Fruit fly (Drosophila melanogaster) whole organism, wandering third instar larva: ENCODE measurements around the gene CG31220.

Source experiments
- Abd-B ChIP-seq: fragments of >200 bp; optimal IDR thresholded peaks from 2 replicates; lab custom pipeline; 2017; ENCODE audit warnings: missing biosample characterization, missing genetic modification characterization
- CG32264 ChIP-seq: fragments of 200-800 bp; sonication (Bioruptor generic); optimal IDR thresholded peaks from 2 replicates; lab custom pipeline; 2016; ENCODE audit warnings: missing biosample characterization, missing genetic modification characterization
- Hr78 ChIP-seq: fragments of >200 bp; optimal IDR thresholded peaks from 2 replicates; lab custom pipeline; 2017; ENCODE audit warnings: missing biosample characterization, missing genetic modification characterization
- Hr83 ChIP-seq: fragments of 200-300 bp; sonication (Bioruptor generic); optimal IDR thresholded peaks from 2 replicates; lab custom pipeline; 2016; ENCODE audit warnings: missing biosample characterization, mild to moderate bottlenecking, missing genetic modification characterization, moderate library complexity; ENCODE audit not compliant: poor library complexity, severe bottlenecking
- Jra ChIP-seq: sonication (Bioruptor generic); optimal IDR thresholded peaks from 2 replicates; lab custom pipeline; 2016; ENCODE audit warnings: missing biosample characterization, missing genetic modification characterization
- OdsH ChIP-seq: fragments of 200-800 bp; sonication (Bioruptor generic); optimal IDR thresholded peaks from 2 replicates; lab custom pipeline; 2016; ENCODE audit warnings: missing biosample characterization, mild to moderate bottlenecking, missing genetic modification characterization
- Rel ChIP-seq, 2 experiments: fragments of 200-800 bp; sonication (Bioruptor generic) in 1 of 2; optimal IDR thresholded peaks; 2 replicates in 1 of 2; 3 replicates in 1 of 2; lab custom pipeline; 2016 to 2019; ENCODE audit warnings: mild to moderate bottlenecking in 2 of 2, missing biosample characterization in 2 of 2, missing genetic modification characterization in 2 of 2, moderate library complexity in 1 of 2
- brk ChIP-seq: fragments of 200-800 bp; sonication (Bioruptor generic); optimal IDR thresholded peaks from 2 replicates; lab custom pipeline; 2016; ENCODE audit warnings: missing biosample characterization, mild to moderate bottlenecking, missing genetic modification characterization
- dl ChIP-seq, 2 experiments: fragments of 175-275, 200-275 bp in 1 of 2; fragments of 200-275 bp in 1 of 2; sonication (Bioruptor generic); optimal IDR thresholded peaks; lab custom pipeline; 2018; ENCODE audit warnings: mild to moderate bottlenecking in 2 of 2, missing biosample characterization in 2 of 2, missing genetic modification characterization in 2 of 2, moderate library complexity in 2 of 2; ENCODE audit not compliant: partially characterized antibody in 2 of 2, insufficient read depth in 1 of 2
- fru ChIP-seq: fragments of 200-800 bp; sonication (Bioruptor generic); optimal IDR thresholded peaks from 3 replicates; lab custom pipeline; 2016; ENCODE audit warnings: missing biosample characterization, mild to moderate bottlenecking, missing genetic modification characterization
- h ChIP-seq: fragments of 200-800 bp; sonication (Bioruptor generic); optimal IDR thresholded peaks from 3 replicates; lab custom pipeline; 2016; ENCODE audit warnings: missing biosample characterization, mild to moderate bottlenecking, missing genetic modification characterization
- pan ChIP-seq: fragments of >200 bp; optimal IDR thresholded peaks from 2 replicates; lab custom pipeline; 2017
- psq ChIP-seq: fragments of 200-800 bp; sonication (Bioruptor generic); optimal IDR thresholded peaks from 3 replicates; lab custom pipeline; 2017; ENCODE audit warnings: missing biosample characterization, mild to moderate bottlenecking, missing genetic modification characterization, moderate library complexity
- usp ChIP-seq: fragments of >200 bp; optimal IDR thresholded peaks from 2 replicates; lab custom pipeline; 2017; ENCODE audit warnings: missing biosample characterization, missing genetic modification characterization

DNA sequence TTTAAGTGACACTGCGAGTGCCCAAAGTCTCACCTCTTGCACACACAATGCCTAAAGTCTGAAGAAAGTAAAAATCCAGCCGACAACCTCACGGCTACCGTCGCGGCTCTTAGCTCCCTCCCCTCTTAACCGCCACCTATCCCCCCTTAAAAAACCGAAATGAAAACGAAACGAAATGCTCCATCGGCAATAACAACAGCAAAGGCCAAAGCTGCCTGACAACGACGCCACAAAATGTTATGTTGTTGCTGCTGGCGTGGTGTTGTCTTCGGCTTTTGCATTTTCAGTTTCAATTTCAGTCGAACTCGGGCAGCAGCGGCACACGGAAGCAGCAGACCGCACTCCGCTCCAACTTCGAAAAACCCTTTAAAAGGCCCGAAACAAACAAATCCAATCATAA, 16.4 kb downstream of the CG31220 start, which contains the start of gene CG7432:
- no peak for TF ChIP-seq OdsH (GFP tag; lab: Kevin White, UChicago)
- TF ChIP-seq usp, result no peak
- TF ChIP-seq psq, result no peak
- TF ChIP-seq h, result no peak
- no peak for TF ChIP-seq dl (GFP tag; optimal IDR thresholded peaks at IDR 0.05; lab: Kevin White, UChicago; ENCODE audit: insufficient read depth in 1 of 2, partially characterized antibody in 2 of 2)
- TF ChIP-seq pan (lab: Kevin White, UChicago), result no peak
- TF ChIP-seq Hr83 (GFP tag; lab: Kevin White, UChicago), result no peak
- TF ChIP-seq Rel (GFP tag; optimal IDR thresholded peaks at IDR 0.05; lab: Kevin White, UChicago), result no peak
- no peak for TF ChIP-seq Rel (tag; optimal IDR thresholded peaks at IDR 0.05; lab: Kevin White, UChicago)
- TF ChIP-seq brk (GFP tag; lab: Kevin White, UChicago), result no peak
- TF ChIP-seq Hr78, result no peak
- no peak for TF ChIP-seq Abd-B (GFP tag; lab: Kevin White, UChicago)
- TF ChIP-seq CG32264 (GFP tag; lab: Kevin White, UChicago), result no peak
- TF ChIP-seq fru (GFP tag; lab: Kevin White, UChicago), result no peak
- no peak for TF ChIP-seq Jra (GFP tag; lab: Kevin White, UChicago)
